Fruit fly (Drosophila melanogaster) whole organism, prepupa: ENCODE measurements around the gene CG32563.

Experiments
- CG3032 ChIP-seq: fragments of 200-800 bp; optimal IDR thresholded peaks from 2 replicates; lab custom pipeline; 2019; ENCODE audit warnings: missing biosample characterization, mild to moderate bottlenecking, missing genetic modification characterization, moderate library complexity
- achi ChIP-seq: fragments of 200-800 bp; sonication (Bioruptor generic); optimal IDR thresholded peaks from 3 replicates; lab custom pipeline; 2016; ENCODE audit warnings: missing biosample characterization, missing genetic modification characterization
- fkh ChIP-seq: fragments of 200-800 bp; sonication (Bioruptor generic); optimal IDR thresholded peaks from 3 replicates; lab custom pipeline; 2017; ENCODE audit warnings: missing biosample characterization, mild to moderate bottlenecking, missing genetic modification characterization, moderate library complexity
- topi ChIP-seq: fragments of 200-800 bp; sonication (Bioruptor generic); optimal IDR thresholded peaks from 3 replicates; lab custom pipeline; 2016; ENCODE audit warnings: missing biosample characterization, missing genetic modification characterization

DNA sequence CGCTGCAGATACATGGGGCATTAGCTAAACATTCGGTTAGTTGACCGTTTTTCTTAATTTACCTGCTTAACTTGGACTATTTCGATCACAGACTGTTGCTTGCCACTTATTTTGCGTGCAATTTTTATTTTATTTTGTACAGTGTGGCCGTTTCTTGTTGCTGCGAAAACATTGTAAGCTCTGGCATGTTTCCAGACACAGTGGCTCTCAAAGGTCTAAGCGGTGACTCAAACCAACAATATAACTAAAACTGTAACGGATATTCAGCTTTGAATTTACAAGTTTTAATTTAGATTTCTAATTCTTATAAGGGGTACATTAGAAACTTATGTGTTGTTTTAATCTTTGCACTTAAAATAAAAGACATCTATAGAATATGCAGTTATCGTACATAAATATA, 41.1 kb downstream of the CG32563 start, which contains the start of gene CG8675:
- TF ChIP-seq CG3032 (tag; lab: Kevin White, UChicago) (no peak), fkh (GFP tag; lab: Kevin White, UChicago) (no peak), achi (GFP tag; lab: Kevin White, UChicago) (no peak), topi (no peak)
